Worm (Caenorhabditis elegans) whole organism, L1 larva: ENCODE results near the gene msp-32.

ENCODE experiments used
- Y116A8C.19 ChIP-seq: sonication (generic microtip); optimal IDR thresholded peaks from 2 replicates; lab custom pipeline; 2016; ENCODE audit warnings: missing compliant biosample characterization, missing genetic modification characterization, borderline replicate concordance
- alr-1 ChIP-seq: fragments of 200-800 bp; sonication (Bioruptor generic); optimal IDR thresholded peaks from 2 replicates; lab custom pipeline; 2018; ENCODE audit warnings: borderline replicate concordance, mild to moderate bottlenecking, missing genetic modification characterization, missing compliant biosample characterization
- aly-2 ChIP-seq: fragments of 150-350 bp; optimal IDR thresholded peaks from 2 replicates; lab custom pipeline; 2014; ENCODE audit warnings: missing biosample characterization, missing genetic modification characterization
- ama-1 ChIP-seq: fragments of 150-350 bp; optimal IDR thresholded peaks from 2 replicates; lab custom pipeline; 2014
- ceh-63 ChIP-seq: fragments of 200-800 bp; sonication (Bioruptor generic); optimal IDR thresholded peaks from 2 replicates; lab custom pipeline; 2018; ENCODE audit warnings: mild to moderate bottlenecking, missing genetic modification characterization, missing compliant biosample characterization
- ceh-82 ChIP-seq, 3 experiments: fragments of 150-350 bp in 1 of 3; sonication (generic microtip) in 2 of 3; optimal IDR thresholded peaks; 2 replicates each; lab custom pipeline; 2014 to 2017; ENCODE audit warnings: missing biosample characterization in 3 of 3, missing genetic modification characterization in 3 of 3
- dpl-1 ChIP-seq, 3 experiments: fragments of 150-350 bp in 2 of 3; sonication (generic microtip) in 1 of 3; optimal IDR thresholded peaks; 2 replicates each; lab custom pipeline; 2014 to 2017; ENCODE audit warnings: missing biosample characterization in 3 of 3, missing genetic modification characterization in 3 of 3, missing genetic modification reagents in 3 of 3
- dsc-1 ChIP-seq: sonication (generic microtip); optimal IDR thresholded peaks from 2 replicates; lab custom pipeline; 2016; ENCODE audit warnings: mild to moderate bottlenecking, missing genetic modification characterization, missing compliant biosample characterization
- elt-2 ChIP-seq: sonication (generic microtip); optimal IDR thresholded peaks from 2 replicates; lab custom pipeline; 2016; ENCODE audit warnings: missing genetic modification characterization, mild to moderate bottlenecking, inconsistent platforms, missing compliant biosample characterization, missing genetic modification reagents
- elt-3 ChIP-seq, 6 experiments: fragments of 150-350 bp in 1 of 6; sonication (generic microtip); optimal IDR thresholded peaks; 2 replicates each; lab custom pipeline; 2017 to 2018; ENCODE audit warnings: missing biosample characterization in 6 of 6, missing genetic modification characterization in 6 of 6, inconsistent platforms in 1 of 6
- ets-5 ChIP-seq: fragments of 200-800 bp; sonication (Bioruptor generic); IDR thresholded peaks from 2 replicates; pipeline ENCODE4 v1.3.6; 2022; ENCODE audit warnings: missing genetic modification characterization, missing compliant biosample characterization
- fkh-4 ChIP-seq: sonication (generic microtip); optimal IDR thresholded peaks from 2 replicates; lab custom pipeline; 2016; ENCODE audit warnings: missing compliant biosample characterization, missing genetic modification characterization, borderline replicate concordance
- fkh-8 ChIP-seq: sonication (generic microtip); optimal IDR thresholded peaks from 2 replicates; lab custom pipeline; 2016; ENCODE audit warnings: mild to moderate bottlenecking, missing genetic modification characterization, missing compliant biosample characterization
- grh-1 ChIP-seq: fragments of 200-800 bp; sonication (Bioruptor generic); IDR thresholded peaks from 2 replicates; pipeline ENCODE4 v1.3.6; 2022; ENCODE audit warnings: missing genetic modification reagents, missing genetic modification characterization, missing compliant biosample characterization
- hlh-17 ChIP-seq: fragments of 200-800 bp; sonication (Bioruptor generic); optimal IDR thresholded peaks from 2 replicates; lab custom pipeline; 2018; ENCODE audit warnings: missing genetic modification characterization, mild to moderate bottlenecking, missing compliant biosample characterization, moderate library complexity, borderline replicate concordance
- jun-1 ChIP-seq: fragments of 150-350 bp; optimal IDR thresholded peaks from 2 replicates; lab custom pipeline; 2014; ENCODE audit warnings: missing biosample characterization, missing genetic modification reagents, missing genetic modification characterization
- lin-14 ChIP-seq: fragments of 200-800 bp; sonication (Bioruptor generic); optimal IDR thresholded peaks from 2 replicates; lab custom pipeline; 2018; ENCODE audit warnings: mild to moderate bottlenecking, missing genetic modification characterization, moderate library complexity, missing compliant biosample characterization
- lin-35 ChIP-seq, 2 experiments: fragments of 150-350 bp; optimal IDR thresholded peaks; 2 replicates each; lab custom pipeline; 2014; ENCODE audit warnings: missing biosample characterization in 2 of 2, missing genetic modification characterization in 2 of 2, missing genetic modification reagents in 2 of 2
- lin-39 ChIP-seq: fragments of 150-350 bp; optimal IDR thresholded peaks from 2 replicates; lab custom pipeline; 2014; ENCODE audit warnings: missing biosample characterization, missing genetic modification reagents, missing genetic modification characterization
- lir-3 ChIP-seq: sonication (generic microtip); optimal IDR thresholded peaks from 2 replicates; lab custom pipeline; 2016; ENCODE audit warnings: mild to moderate bottlenecking, missing genetic modification characterization, moderate library complexity, missing compliant biosample characterization; ENCODE audit not compliant: poor library complexity
- mdl-1 ChIP-seq, 2 experiments: fragments of 150-350 bp; optimal IDR thresholded peaks; 2 replicates each; lab custom pipeline; 2014 to 2017; ENCODE audit warnings: missing biosample characterization in 2 of 2, missing genetic modification characterization in 2 of 2, inconsistent platforms in 1 of 2
- mep-1 ChIP-seq: fragments of 150-350 bp; optimal IDR thresholded peaks from 2 replicates; lab custom pipeline; 2014; ENCODE audit warnings: missing biosample characterization, missing genetic modification characterization
- nhr-11 ChIP-seq: fragments of 150-350 bp; optimal IDR thresholded peaks from 2 replicates; lab custom pipeline; 2014; ENCODE audit warnings: missing biosample characterization, missing genetic modification characterization
- nhr-12 ChIP-seq: sonication (generic microtip); optimal IDR thresholded peaks from 2 replicates; lab custom pipeline; 2017; ENCODE audit warnings: missing biosample characterization, missing genetic modification characterization
- nhr-19 ChIP-seq: fragments of 200-800 bp; sonication (Bioruptor generic); conservative IDR thresholded peaks from 2 replicates; pipeline ENCODE4 v1.3.6; 2022; ENCODE audit warnings: missing genetic modification characterization, missing compliant biosample characterization
- nhr-20 ChIP-seq: sonication (generic microtip); optimal IDR thresholded peaks from 2 replicates; lab custom pipeline; 2016; ENCODE audit warnings: mild to moderate bottlenecking, missing genetic modification characterization, missing compliant biosample characterization
- nhr-28 ChIP-seq: fragments of 150-350 bp; optimal IDR thresholded peaks from 2 replicates; lab custom pipeline; 2014; ENCODE audit warnings: missing biosample characterization, missing genetic modification characterization
- nhr-47 ChIP-seq: sonication (generic microtip); optimal IDR thresholded peaks from 2 replicates; lab custom pipeline; 2016; ENCODE audit warnings: mild to moderate bottlenecking, missing genetic modification characterization, moderate library complexity, missing compliant biosample characterization
- nhr-71 ChIP-seq: sonication (generic microtip); optimal IDR thresholded peaks from 2 replicates; lab custom pipeline; 2016; ENCODE audit warnings: mild to moderate bottlenecking, missing genetic modification characterization, moderate library complexity, missing compliant biosample characterization
- nhr-77 ChIP-seq: fragments of 150-350 bp; optimal IDR thresholded peaks from 2 replicates; lab custom pipeline; 2014; ENCODE audit warnings: missing biosample characterization, missing genetic modification characterization
- nhr-84 ChIP-seq: sonication (generic microtip); optimal IDR thresholded peaks from 2 replicates; lab custom pipeline; 2017; ENCODE audit warnings: missing biosample characterization, missing genetic modification characterization
- nhr-85 ChIP-seq: sonication (generic microtip); peaks from one replicate; lab custom pipeline; 2016; ENCODE audit warnings: missing genetic modification characterization, inconsistent platforms, missing compliant biosample characterization
- nhr-90 ChIP-seq: sonication (generic microtip); optimal IDR thresholded peaks from 2 replicates; lab custom pipeline; 2016; ENCODE audit warnings: mild to moderate bottlenecking, missing genetic modification characterization, missing compliant biosample characterization; ENCODE audit not compliant: poor library complexity
- pag-3 ChIP-seq: sonication (generic microtip); optimal IDR thresholded peaks from 2 replicates; lab custom pipeline; 2017; ENCODE audit warnings: missing genetic modification characterization, mild to moderate bottlenecking, missing compliant biosample characterization, antibody characterized with exemption, borderline replicate concordance; ENCODE audit not compliant: insufficient read depth
- rnt-1 ChIP-seq: sonication (generic microtip); optimal IDR thresholded peaks from 2 replicates; lab custom pipeline; 2016; ENCODE audit warnings: mild to moderate bottlenecking, missing genetic modification characterization, moderate library complexity, missing compliant biosample characterization
- skn-1 ChIP-seq: fragments of 150-350 bp; optimal IDR thresholded peaks from 2 replicates; lab custom pipeline; 2014; ENCODE audit warnings: missing biosample characterization, missing genetic modification characterization
- snu-23 ChIP-seq: sonication (generic microtip); optimal IDR thresholded peaks from 2 replicates; lab custom pipeline; 2016; ENCODE audit warnings: missing genetic modification characterization, missing compliant biosample characterization
- sup-37 ChIP-seq: fragments of 200-800 bp; sonication (Bioruptor generic); optimal IDR thresholded peaks from 2 replicates; lab custom pipeline; 2018; ENCODE audit warnings: mild to moderate bottlenecking, missing genetic modification characterization, missing compliant biosample characterization
- swsn-7 ChIP-seq: sonication (generic microtip); optimal IDR thresholded peaks from 2 replicates; lab custom pipeline; 2016; ENCODE audit warnings: missing genetic modification characterization, missing compliant biosample characterization
- tbx-2 ChIP-seq: sonication (generic microtip); optimal IDR thresholded peaks from 2 replicates; lab custom pipeline; 2016; ENCODE audit warnings: missing genetic modification characterization, missing compliant biosample characterization
- unc-130 ChIP-seq: fragments of 150-350 bp; optimal IDR thresholded peaks from 2 replicates; lab custom pipeline; 2017; ENCODE audit warnings: missing biosample characterization, missing genetic modification characterization, inconsistent platforms
- unc-30 ChIP-seq: sonication (generic microtip); optimal IDR thresholded peaks from 2 replicates; lab custom pipeline; 2017; ENCODE audit warnings: missing biosample characterization, missing genetic modification characterization
- unc-62 ChIP-seq: fragments of 150-350 bp; optimal IDR thresholded peaks from 2 replicates; lab custom pipeline; 2014; ENCODE audit warnings: missing biosample characterization, missing genetic modification reagents, missing genetic modification characterization
- vab-15 ChIP-seq: sonication (generic microtip); optimal IDR thresholded peaks from 2 replicates; lab custom pipeline; 2017; ENCODE audit warnings: missing genotype, mild to moderate bottlenecking, missing genetic modification characterization, missing compliant biosample characterization
- xbp-1 ChIP-seq: sonication (generic microtip); optimal IDR thresholded peaks from 2 replicates; lab custom pipeline; 2016; ENCODE audit warnings: missing genetic modification characterization, missing compliant biosample characterization
- ztf-11 ChIP-seq, 2 experiments: sonication (generic microtip); optimal IDR thresholded peaks; 2 replicates each; lab custom pipeline; 2016 to 2017; ENCODE audit warnings: missing genetic modification characterization in 2 of 2, missing biosample characterization in 1 of 2, missing compliant biosample characterization in 1 of 2

Gene msp-32

ce11 chrII:4891012-4891775 is 7.4 kb upstream of the msp-32 start, which contains the start of gene gst-9 (continued):
- TF ChIP-seq fkh-8 (tag; lab: Kevin White, UChicago) (peak; percentile 26), nhr-28 (tag; lab: Kevin White, UChicago) (no peak), ceh-63 (no peak), nhr-84 (tag; lab: Kevin White, UChicago) (no peak), nhr-77 (tag; lab: Kevin White, UChicago) (no peak), fkh-4 (tag; lab: Kevin White, UChicago) (no peak), nhr-19 (GFP tag; lab: Robert Waterston, UW) (peak; percentile 21; the same call in 1 of the 2 replicates), Y116A8C.19 (tag; lab: Kevin White, UChicago) (no peak)
- TF ChIP-seq, all 84 proteins: peak for 18

DNA sequence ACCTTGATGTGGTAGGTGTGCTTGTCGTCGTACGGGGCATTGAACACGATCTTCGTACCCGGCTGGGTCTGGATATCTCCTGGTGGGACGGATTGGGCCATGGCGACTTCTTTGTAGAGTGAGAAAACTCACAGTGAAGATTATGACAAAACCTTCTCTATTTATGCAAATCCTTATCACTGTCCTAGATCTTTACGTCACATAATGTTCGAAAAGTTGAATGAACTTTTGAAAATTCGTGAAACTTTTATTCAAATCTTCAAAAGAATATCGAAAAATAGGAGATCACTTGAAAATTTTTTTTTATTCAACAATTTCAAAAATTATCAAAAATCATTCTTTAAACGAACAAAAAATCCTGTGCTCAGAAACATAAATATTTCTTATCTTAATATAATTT is 6.0 kb upstream of the msp-32 start, which contains the start of gene msp-33:
msp-33 (minus strand) TSS at position 101 of the 400 bp plus-strand sequence.
- TF ChIP-seq sup-37 = no peak
- TF ChIP-seq elt-3 (tag; optimal IDR thresholded peaks at IDR 0.05; lab: Kevin White, UChicago) = no peak
- no peak for TF ChIP-seq nhr-20 (tag; lab: Kevin White, UChicago)
- no peak for TF ChIP-seq ets-5 (GFP tag; lab: Robert Waterston, UW)
- no peak for TF ChIP-seq dsc-1 (tag; lab: Kevin White, UChicago)
- no peak for TF ChIP-seq lir-3
- TF ChIP-seq lin-14 (GFP tag; lab: Kevin White, UChicago) = no peak
- TF ChIP-seq jun-1 (tag; lab: Kevin White, UChicago) = no peak
- TF ChIP-seq unc-130 (tag; lab: Kevin White, UChicago) = no peak
- no peak for TF ChIP-seq xbp-1
- no peak for TF ChIP-seq unc-30 (tag; lab: Kevin White, UChicago)
- TF ChIP-seq pag-3 = no peak
- no peak for TF ChIP-seq lin-35 (GFP tag; optimal IDR thresholded peaks at IDR 0.05; lab: Kevin White, UChicago)
- no peak for TF ChIP-seq hlh-17 (GFP tag; lab: Kevin White, UChicago)
- no peak for TF ChIP-seq nhr-77 (tag; lab: Kevin White, UChicago)
- no peak for TF ChIP-seq unc-62 (GFP tag; lab: Kevin White, UChicago)
- TF ChIP-seq mdl-1 (tag; optimal IDR thresholded peaks at IDR 0.05; lab: Kevin White, UChicago) = no peak
- TF ChIP-seq, all 84 proteins: peak for 0

- TF ChIP-seq alr-1 (tag; lab: Kevin White, UChicago) (no peak), swsn-7 (no peak), ceh-82 (tag; optimal IDR thresholded peaks at IDR 0.05; lab: Kevin White, UChicago) (peak in 1 of 3 experiments; percentile 40), ztf-11 (tag; optimal IDR thresholded peaks at IDR 0.05; lab: Kevin White, UChicago) (no peak), lin-35 (GFP tag; optimal IDR thresholded peaks at IDR 0.05; lab: Kevin White, UChicago) (peak; percentile 33 to 67), nhr-20 (tag; lab: Kevin White, UChicago) (peak; percentile 1), aly-2 (tag; lab: Kevin White, UChicago) (peak; percentile 24), skn-1 (tag; lab: Kevin White, UChicago) (peak; percentile 35), snu-23 (GFP tag; lab: Kevin White, UChicago) (peak; percentile 48), ceh-63 (no peak), vab-15 (tag; lab: Kevin White, UChicago) (no peak), nhr-85 (tag; lab: Kevin White, UChicago) (peak; percentile 63), nhr-47 (peak; percentile 3), tbx-2 (tag; lab: Kevin White, UChicago) (peak; percentile 3), nhr-11 (no peak), lir-3 (no peak), lin-39 (tag; lab: Kevin White, UChicago) (no peak), elt-2 (peak; percentile 71), nhr-71 (peak; percentile 52), grh-1 (no peak), dpl-1 (GFP tag; optimal IDR thresholded peaks at IDR 0.05; lab: Kevin White, UChicago) (peak; percentile 24 to 73 (median 28)), ama-1 (peak; percentile 61), xbp-1 (peak; percentile 7), nhr-12 (no peak), mep-1 (tag; lab: Kevin White, UChicago) (peak; percentile 62), nhr-19 (GFP tag; lab: Robert Waterston, UW) (no peak), hlh-17 (GFP tag; lab: Kevin White, UChicago) (no peak), rnt-1 (tag; lab: Kevin White, UChicago) (peak; percentile 8), nhr-90 (tag; lab: Kevin White, UChicago) (peak; percentile 4)
Measured at ce11 chrII:4902035-4902434, 3.4 kb downstream of the msp-32 start, which contains the start of gene R05F9.9. Gene R05F9.9 (minus strand): TSS chrII:4902100.
